Worm (Caenorhabditis elegans): ENCODE results near the gene M01H9.10.

M01H9.10 gene

DNA sequence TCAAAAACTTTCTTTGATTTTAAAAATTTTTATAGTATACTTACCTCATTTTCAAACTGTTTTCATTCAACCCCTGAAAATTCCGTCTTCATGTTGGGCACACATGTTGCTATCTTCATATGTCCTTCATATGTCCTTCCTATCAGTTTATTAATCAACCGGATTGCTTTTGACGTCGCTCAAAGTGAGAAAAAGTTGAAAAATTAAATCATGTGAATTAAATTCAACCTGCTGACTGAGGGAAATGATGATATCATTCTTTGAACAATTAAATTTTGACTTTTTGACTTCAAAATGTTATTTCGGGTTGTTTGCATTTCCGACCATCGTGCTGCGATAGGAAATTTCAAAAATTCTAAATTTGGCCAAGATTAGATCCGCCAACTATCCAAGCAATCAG is 4.6 kb upstream of the M01H9.10 start:
- TF ChIP-seq grh-1 (GFP tag; IDR thresholded peaks at IDR 0.05) (no peak), ceh-90 (tag; optimal IDR thresholded peaks at IDR 0.05) (no peak), fos-1 (tag; optimal IDR thresholded peaks at IDR 0.05) (no peak), nhr-85 (tag) (peak; percentile 47), tbx-2 (tag; optimal IDR thresholded peaks at IDR 0.05) (no peak), ceh-8 (GFP tag; optimal IDR thresholded peaks at IDR 0.05) (no peak), ama-1 (optimal IDR thresholded peaks at IDR 0.05) (no peak), isw-1 (GFP tag; IDR thresholded peaks at IDR 0.05) (no peak), lin-35 (GFP tag; optimal IDR thresholded peaks at IDR 0.05) (peak in 1 of 2 experiments; percentile 42), mab-9 (GFP tag; IDR thresholded peaks at IDR 0.05) (no peak), efl-3 (GFP tag; optimal IDR thresholded peaks at IDR 0.05) (no peak), lin-15B (tag; optimal IDR thresholded peaks at IDR 0.05) (no peak), nhr-19 (GFP tag; conservative IDR thresholded peaks at IDR 0.05) (peak; percentile 20; the same call in 1 of the 2 replicates), elt-2 (tag; optimal IDR thresholded peaks at IDR 0.05) (peak; percentile 41), nhr-20 (tag; optimal IDR thresholded peaks at IDR 0.05) (peak; percentile 17), nhr-71 (tag; optimal IDR thresholded peaks at IDR 0.05) (peak; percentile 35), ces-1 (GFP tag; optimal IDR thresholded peaks at IDR 0.05) (no peak), nhr-12 (tag; optimal IDR thresholded peaks at IDR 0.05) (no peak), lin-14 (GFP tag; optimal IDR thresholded peaks at IDR 0.05) (peak; percentile 34), hpl-2 (GFP tag; optimal IDR thresholded peaks at IDR 0.05) (no peak), swsn-7 (tag; optimal IDR thresholded peaks at IDR 0.05) (no peak), ceh-82 (tag; optimal IDR thresholded peaks at IDR 0.05) (no peak), efl-1 (optimal IDR thresholded peaks at IDR 0.05) (no peak), efl-1 (GFP tag; optimal IDR thresholded peaks at IDR 0.05 in 1 of 2) (peak in 1 of 2 experiments; percentile 67), dsc-1 (tag; optimal IDR thresholded peaks at IDR 0.05) (no peak), Y116A8C.19 (tag; optimal IDR thresholded peaks at IDR 0.05; ENCODE audit: borderline replicate concordance) (no peak), nhr-84 (tag; optimal IDR thresholded peaks at IDR 0.05) (no peak), elt-3 (tag; optimal IDR thresholded peaks at IDR 0.05) (no peak), sox-4 (tag; optimal IDR thresholded peaks at IDR 0.05) (no peak), dpl-1 (GFP tag; optimal IDR thresholded peaks at IDR 0.05) (no peak), unc-98 (GFP tag; IDR thresholded peaks at IDR 0.05) (no peak), lir-3 (tag; optimal IDR thresholded peaks at IDR 0.05; ENCODE audit: poor library complexity) (no peak), mef-2 (tag; optimal IDR thresholded peaks at IDR 0.05) (no peak), egl-27 (tag; optimal IDR thresholded peaks at IDR 0.05) (no peak), fkh-4 (tag; optimal IDR thresholded peaks at IDR 0.05; ENCODE audit: borderline replicate concordance) (no peak), F16B12.6 (tag; optimal IDR thresholded peaks at IDR 0.05) (no peak), pqm-1 (tag; optimal IDR thresholded peaks at IDR 0.05) (no peak), sptf-1 (tag; optimal IDR thresholded peaks at IDR 0.05) (no peak), nhr-90 (tag; optimal IDR thresholded peaks at IDR 0.05; ENCODE audit: poor library complexity) (no peak), hlh-17 (GFP tag; optimal IDR thresholded peaks at IDR 0.05; ENCODE audit: borderline replicate concordance) (no peak), C16A3.4 (tag; optimal IDR thresholded peaks at IDR 0.05) (no peak)

DNA sequence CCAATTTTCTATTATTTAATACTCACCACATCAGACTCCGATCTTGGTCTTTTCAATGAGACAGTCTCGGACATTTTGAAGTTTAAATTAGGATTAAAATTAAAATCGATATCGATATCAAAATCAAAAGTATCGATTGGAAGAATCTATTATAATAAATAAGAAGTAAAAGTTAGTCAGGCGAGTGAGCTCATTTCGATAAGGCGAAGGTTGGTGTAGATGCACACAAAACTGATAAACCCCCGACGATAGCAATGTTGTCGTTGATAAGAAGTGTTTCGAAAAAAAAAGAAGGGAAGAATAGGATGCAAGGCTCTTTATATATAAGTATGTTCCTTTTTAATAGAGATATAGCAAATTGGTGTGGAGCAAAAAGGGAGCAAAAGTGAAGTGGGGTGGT is 2.6 kb upstream of the M01H9.10 start, which contains the start of gene M01H9.4:
Gene M01H9.4 (minus strand): TSS at position 379 of the 400 bp plus-strand sequence.
- TF ChIP-seq sptf-1 (tag; optimal IDR thresholded peaks at IDR 0.05): no peak
- no peak for TF ChIP-seq C34B4.2 (tag; optimal IDR thresholded peaks at IDR 0.05)
- TF ChIP-seq ztf-11 (tag; optimal IDR thresholded peaks at IDR 0.05): no peak
- TF ChIP-seq lin-35 (GFP tag; optimal IDR thresholded peaks at IDR 0.05): peak in 1 of 2 experiments; percentile 6
- peak; percentile 2 for TF ChIP-seq jun-1 (tag; optimal IDR thresholded peaks at IDR 0.05)
- TF ChIP-seq tlp-1 (tag; optimal IDR thresholded peaks at IDR 0.05): peak; percentile 39
- peak; percentile 17 for TF ChIP-seq nhr-71 (tag; optimal IDR thresholded peaks at IDR 0.05)
- TF ChIP-seq nhr-47 (tag; optimal IDR thresholded peaks at IDR 0.05): no peak
- no peak for TF ChIP-seq nhr-237 (tag; optimal IDR thresholded peaks at IDR 0.05)
- TF ChIP-seq elt-2 (tag; optimal IDR thresholded peaks at IDR 0.05): peak; percentile 92
- no peak for TF ChIP-seq hpl-2 (GFP tag; optimal IDR thresholded peaks at IDR 0.05)
- peak; percentile 9 for TF ChIP-seq nhr-90 (tag; optimal IDR thresholded peaks at IDR 0.05; ENCODE audit: poor library complexity)
- TF ChIP-seq C04F5.9 (tag; optimal IDR thresholded peaks at IDR 0.05): no peak
- no peak for TF ChIP-seq hlh-4 (tag; optimal IDR thresholded peaks at IDR 0.05)
- TF ChIP-seq snu-23 (GFP tag; optimal IDR thresholded peaks at IDR 0.05): no peak
- no peak for TF ChIP-seq egl-27 (tag; optimal IDR thresholded peaks at IDR 0.05)
- peak; percentile 71 for TF ChIP-seq pqm-1 (tag; optimal IDR thresholded peaks at IDR 0.05)
- TF ChIP-seq efl-1 (optimal IDR thresholded peaks at IDR 0.05): no peak
- no peak for TF ChIP-seq efl-1 (GFP tag; optimal IDR thresholded peaks at IDR 0.05 in 1 of 2)
- no peak for TF ChIP-seq mab-9 (GFP tag; IDR thresholded peaks at IDR 0.05)
- no peak for TF ChIP-seq F16B12.6 (tag; optimal IDR thresholded peaks at IDR 0.05)
- no peak for TF ChIP-seq lin-13 (GFP tag; optimal IDR thresholded peaks at IDR 0.05)
- TF ChIP-seq irx-1 (tag; optimal IDR thresholded peaks at IDR 0.05): no peak
